Fruit fly (Drosophila melanogaster) S2 (cell line): ENCODE results near the gene CG5715.
A peak's percentile ranks its signal among the peaks of the same experiment; 100 is the strongest.

Experiments
- CG8478 ChIP-seq: fragments of >200 bp; optimal IDR thresholded peaks from 2 replicates; lab custom pipeline; 2018
- CTCF ChIP-seq, 2 experiments: fragments of >200 bp; optimal IDR thresholded peaks; 2 replicates each; lab custom pipeline; 2018

CG5715 gene

DNA sequence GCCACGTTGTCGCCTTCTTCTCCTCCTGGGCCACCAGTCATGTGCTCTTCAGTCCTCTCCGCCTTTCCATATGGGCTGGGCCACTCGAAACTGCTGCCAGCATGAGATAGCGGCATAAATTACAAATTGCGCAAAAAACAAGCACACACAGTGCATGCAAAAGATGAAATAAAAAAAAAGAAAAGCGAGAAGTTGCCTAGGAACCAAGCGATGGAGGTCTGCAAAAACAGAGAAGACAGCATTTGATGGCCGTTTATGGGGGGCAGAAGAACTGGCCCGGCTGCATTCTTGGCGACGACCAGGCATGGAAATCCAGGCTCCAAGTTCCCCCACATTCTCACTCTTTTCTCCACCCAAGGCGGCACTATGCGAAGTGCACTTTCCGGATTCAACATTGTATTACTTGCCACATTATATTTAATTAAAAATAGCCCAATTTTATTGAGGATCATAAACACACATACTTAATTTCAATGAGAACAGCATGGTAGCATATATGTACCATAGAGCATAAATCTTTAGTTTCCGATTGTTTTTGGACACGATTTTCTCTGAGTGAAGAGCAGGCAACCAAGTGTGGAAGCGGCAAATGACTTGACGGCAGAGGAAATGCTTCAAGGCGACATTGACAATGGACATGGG is 32.7 kb downstream of the CG5715 start:
- TF ChIP-seq CTCF (optimal IDR thresholded peaks at IDR 0.05; lab: Kevin White, UChicago) (no peak), CG8478 (lab: Kevin White, UChicago) (no peak)

DNA sequence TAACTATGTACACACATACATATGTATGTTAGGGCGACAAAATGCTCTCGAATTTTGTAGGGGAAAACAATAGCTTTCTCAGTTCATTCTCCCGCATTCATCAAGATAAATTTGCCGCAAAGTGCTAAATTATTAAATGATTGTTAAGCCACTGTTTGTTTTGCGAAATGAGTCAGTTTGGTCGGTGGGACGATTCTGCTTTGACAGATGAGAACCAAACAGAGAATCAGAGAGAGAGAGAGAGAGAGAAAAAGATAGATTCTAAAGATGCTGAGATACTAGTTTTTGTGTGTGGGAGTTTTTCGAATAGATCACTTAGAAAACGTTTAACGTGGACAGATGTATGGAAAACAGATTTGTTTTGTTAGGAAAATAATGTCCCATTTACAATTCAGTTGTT is 33.8 kb downstream of the CG5715 start:
- no peak for TF ChIP-seq CTCF (optimal IDR thresholded peaks at IDR 0.05; lab: Kevin White, UChicago)
- TF ChIP-seq CG8478 (lab: Kevin White, UChicago), result no peak

dm6 chr3R:24260041-24260379 is 34.2 kb downstream of the CG5715 start:
- TF ChIP-seq CG8478 (lab: Kevin White, UChicago), result no peak
- TF ChIP-seq CTCF (optimal IDR thresholded peaks at IDR 0.05; lab: Kevin White, UChicago), result no peak

DNA sequence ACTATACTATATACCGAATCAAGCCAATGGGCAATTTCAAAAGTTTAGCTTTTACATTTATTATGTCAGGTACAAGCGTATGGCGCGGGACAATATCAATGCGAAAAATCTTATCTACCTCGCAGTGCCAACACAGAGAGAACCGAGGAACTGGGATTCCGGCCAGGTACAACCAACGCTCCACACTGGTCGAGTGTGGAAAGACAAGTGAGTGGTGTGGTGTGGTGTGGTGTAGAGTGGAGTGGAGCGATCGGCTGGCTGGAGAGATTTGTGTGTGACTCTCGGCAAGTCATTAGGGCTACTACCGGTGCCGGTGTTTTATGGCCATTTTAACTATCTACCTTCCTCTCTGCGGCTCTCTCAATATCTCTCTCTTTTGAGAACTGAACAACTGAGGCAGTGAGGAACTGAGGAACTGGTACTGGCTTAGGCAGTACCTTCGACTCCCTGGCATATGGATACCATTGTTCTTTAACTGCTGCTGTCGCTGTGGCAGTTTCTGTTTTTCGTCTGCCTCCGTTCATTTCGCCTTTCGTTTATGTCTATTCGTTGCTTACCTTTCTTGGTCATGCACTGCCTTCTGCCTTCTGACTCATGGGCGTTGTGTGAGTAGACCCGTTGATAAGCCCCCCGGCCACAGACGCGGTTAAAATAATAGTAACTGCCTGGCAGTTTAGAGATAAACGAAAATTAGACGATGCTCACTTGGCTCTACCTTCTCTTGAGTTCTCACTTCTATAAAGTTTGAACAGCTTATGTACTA is 34.7 kb downstream of the CG5715 start:
- TF ChIP-seq CTCF (optimal IDR thresholded peaks at IDR 0.05; lab: Kevin White, UChicago) (no peak), CG8478 (lab: Kevin White, UChicago) (no peak)

dm6 chr3R:24258333-24258732 is 35.9 kb downstream of the CG5715 start:
- TF ChIP-seq CG8478 (lab: Kevin White, UChicago), result no peak
- TF ChIP-seq CTCF (optimal IDR thresholded peaks at IDR 0.05; lab: Kevin White, UChicago), result no peak

- TF ChIP-seq CTCF (optimal IDR thresholded peaks at IDR 0.05; lab: Kevin White, UChicago) (peak; percentile 37 to 45), CG8478 (lab: Kevin White, UChicago) (no peak)
These were observed 41.7 kb downstream of the CG5715 start, which contains the start of gene beta-PheRS for dm6 chr3R:24252494-24252893. TSS of gene beta-PheRS (minus strand) at chr3R:24252679.
